Worm (Caenorhabditis elegans) whole organism, mixed stage, embryonic: ENCODE data around the gene ins-13.
A peak's percentile ranks its signal among the peaks of the same experiment; 100 is the strongest.

ENCODE experiments used
- M03D4.4 ChIP-seq: sonication (generic microtip); optimal IDR thresholded peaks from 2 replicates; lab custom pipeline; 2017; ENCODE audit warnings: mild to moderate bottlenecking, missing genetic modification characterization, missing compliant biosample characterization
- bed-3 ChIP-seq: fragments of 200-800 bp; sonication (Bioruptor generic); optimal IDR thresholded peaks from 3 replicates; lab custom pipeline; 2018; ENCODE audit warnings: mild to moderate bottlenecking, missing genetic modification characterization, moderate library complexity, missing compliant biosample characterization
- blmp-1 ChIP-seq: fragments of 150-350 bp; optimal IDR thresholded peaks from 2 replicates; lab custom pipeline; 2014; ENCODE audit warnings: missing biosample characterization, missing genetic modification characterization
- ceh-39 ChIP-seq: fragments of 150-350 bp; optimal IDR thresholded peaks from 2 replicates; lab custom pipeline; 2014; ENCODE audit warnings: missing biosample characterization, missing genetic modification characterization
- ceh-43 ChIP-seq: fragments of 200-800 bp; sonication (Bioruptor generic); optimal IDR thresholded peaks from 2 replicates; lab custom pipeline; 2018; ENCODE audit warnings: mild to moderate bottlenecking, missing genetic modification characterization, moderate library complexity, missing compliant biosample characterization
- ces-1 ChIP-seq: fragments of 150-350 bp; optimal IDR thresholded peaks from 2 replicates; lab custom pipeline; 2014; ENCODE audit warnings: missing biosample characterization, missing genetic modification reagents, missing genetic modification characterization
- cnd-1 ChIP-seq: fragments of 200-800 bp; sonication (Bioruptor generic); optimal IDR thresholded peaks from 2 replicates; lab custom pipeline; 2018; ENCODE audit warnings: mild to moderate bottlenecking, missing genetic modification characterization, missing compliant biosample characterization
- elt-3 ChIP-seq: fragments of 150-350 bp; optimal IDR thresholded peaks from 2 replicates; lab custom pipeline; 2014; ENCODE audit warnings: missing biosample characterization, missing genetic modification characterization
- flh-1 ChIP-seq: fragments of 200-800 bp; sonication (Bioruptor generic); optimal IDR thresholded peaks from 2 replicates; lab custom pipeline; 2018; ENCODE audit warnings: mild to moderate bottlenecking, missing genetic modification characterization, moderate library complexity, missing compliant biosample characterization
- ham-2 ChIP-seq: fragments of 200-800 bp; sonication (Bioruptor generic); optimal IDR thresholded peaks from 2 replicates; lab custom pipeline; 2018; ENCODE audit warnings: mild to moderate bottlenecking, missing genetic modification characterization, missing compliant biosample characterization
- hlh-1 ChIP-seq: fragments of 150-350 bp; optimal IDR thresholded peaks from 2 replicates; lab custom pipeline; 2014; ENCODE audit warnings: missing biosample characterization, missing genetic modification reagents, missing genetic modification characterization
- lin-13 ChIP-seq: fragments of 150-350 bp; optimal IDR thresholded peaks from 2 replicates; lab custom pipeline; 2014; ENCODE audit warnings: missing biosample characterization, missing genetic modification characterization
- lin-32 ChIP-seq: fragments of 200-800 bp; sonication (Bioruptor generic); optimal IDR thresholded peaks from 2 replicates; lab custom pipeline; 2018; ENCODE audit warnings: mild to moderate bottlenecking, missing genetic modification characterization, missing compliant biosample characterization
- lsy-2 ChIP-seq: fragments of 150-350 bp; optimal IDR thresholded peaks from 2 replicates; lab custom pipeline; 2014; ENCODE audit warnings: missing biosample characterization, missing genetic modification characterization
- mab-5 ChIP-seq: fragments of 150-350 bp; optimal IDR thresholded peaks from 2 replicates; lab custom pipeline; 2014; ENCODE audit warnings: missing biosample characterization, missing genetic modification characterization
- mep-1 ChIP-seq: fragments of 150-350 bp; optimal IDR thresholded peaks from 2 replicates; lab custom pipeline; 2017; ENCODE audit warnings: missing biosample characterization, missing genetic modification reagents, missing genetic modification characterization, inconsistent platforms
- mls-2 ChIP-seq: sonication (generic microtip); optimal IDR thresholded peaks from 2 replicates; lab custom pipeline; 2016; ENCODE audit warnings: mild to moderate bottlenecking, missing genetic modification characterization, moderate library complexity, missing compliant biosample characterization
- nhr-12 ChIP-seq: fragments of 150-350 bp; optimal IDR thresholded peaks from 2 replicates; lab custom pipeline; 2014; ENCODE audit warnings: missing biosample characterization, missing genetic modification characterization
- nhr-2 ChIP-seq: fragments of 150-350 bp; optimal IDR thresholded peaks from 2 replicates; lab custom pipeline; 2014; ENCODE audit warnings: missing biosample characterization, missing genetic modification characterization
- nhr-237 ChIP-seq: fragments of 150-350 bp; optimal IDR thresholded peaks from 2 replicates; lab custom pipeline; 2014; ENCODE audit warnings: missing biosample characterization, missing genetic modification characterization
- pha-4 ChIP-seq: fragments of 150-350 bp; optimal IDR thresholded peaks from 2 replicates; lab custom pipeline; 2018; ENCODE audit warnings: missing biosample characterization, missing genetic modification reagents, missing genetic modification characterization
- sem-2 ChIP-seq: fragments of 200-800 bp; sonication (Bioruptor generic); optimal IDR thresholded peaks from 2 replicates; lab custom pipeline; 2018; ENCODE audit warnings: mild to moderate bottlenecking, missing genetic modification characterization, missing compliant biosample characterization
- snpc-4 ChIP-seq: fragments of 150-350 bp; optimal IDR thresholded peaks from 2 replicates; lab custom pipeline; 2014; ENCODE audit warnings: missing biosample characterization, missing genetic modification characterization
- sptf-1 ChIP-seq: sonication (generic microtip); optimal IDR thresholded peaks from 2 replicates; lab custom pipeline; 2017; ENCODE audit warnings: mild to moderate bottlenecking, missing genetic modification characterization, moderate library complexity, missing compliant biosample characterization
- tbx-8 ChIP-seq: fragments of 200-800 bp; sonication (Bioruptor generic); optimal IDR thresholded peaks from 2 replicates; lab custom pipeline; 2018; ENCODE audit warnings: mild to moderate bottlenecking, missing genetic modification characterization, moderate library complexity, missing compliant biosample characterization
- unc-120 ChIP-seq: sonication (generic microtip); optimal IDR thresholded peaks from 2 replicates; lab custom pipeline; 2017; ENCODE audit warnings: missing genetic modification characterization, missing compliant biosample characterization; ENCODE audit not compliant: poor library complexity, severe bottlenecking
- unc-39 ChIP-seq: fragments of 150-350 bp; optimal IDR thresholded peaks from 2 replicates; lab custom pipeline; 2014; ENCODE audit warnings: missing biosample characterization, missing genetic modification characterization
- unc-62 ChIP-seq: fragments of 150-350 bp; optimal IDR thresholded peaks from 2 replicates; lab custom pipeline; 2014; ENCODE audit warnings: missing biosample characterization, missing genetic modification reagents, missing genetic modification characterization
- zip-8 ChIP-seq: fragments of 150-350 bp; optimal IDR thresholded peaks from 2 replicates; lab custom pipeline; 2014; ENCODE audit warnings: missing biosample characterization, missing genetic modification characterization

The ins-13 gene

DNA sequence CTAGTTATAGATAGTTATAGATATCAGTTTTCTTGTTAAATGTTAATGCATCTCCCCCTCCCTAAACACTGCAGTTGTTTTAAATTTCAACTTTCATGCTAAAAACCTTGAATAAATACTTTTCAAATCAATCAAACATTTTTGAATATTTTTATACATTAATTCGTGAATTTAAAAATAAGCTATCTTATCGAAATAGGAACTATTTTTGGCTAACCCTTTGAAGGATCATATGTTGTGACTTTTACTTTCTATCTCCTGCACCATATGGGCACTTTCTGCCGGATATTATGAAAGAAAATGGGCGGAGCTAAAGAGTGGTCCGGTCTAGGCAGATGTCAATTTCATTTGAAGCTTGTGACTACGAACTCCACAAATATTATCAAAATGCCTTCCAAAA is 22.0 kb downstream of the ins-13 start, which contains the start of gene ZK177.11:
Gene ZK177.11, plus strand, starts transcription at position 301 of the 400 bp plus-strand sequence.
- TF ChIP-seq bed-3 (GFP tag; lab: Kevin White, UChicago) (no peak), tbx-8 (no peak), snpc-4 (tag; lab: Kevin White, UChicago) (no peak), lsy-2 (tag; lab: Kevin White, UChicago) (no peak), M03D4.4 (tag; lab: Kevin White, UChicago) (no peak), ham-2 (GFP tag; lab: Kevin White, UChicago) (no peak), nhr-2 (no peak), unc-39 (tag; lab: Kevin White, UChicago) (no peak), pha-4 (tag; lab: Kevin White, UChicago) (no peak)

- TF ChIP-seq elt-3 (tag; lab: Kevin White, UChicago): no peak
- no peak for TF ChIP-seq nhr-12 (tag; lab: Kevin White, UChicago)
- no peak for TF ChIP-seq mls-2 (tag; lab: Kevin White, UChicago)
- TF ChIP-seq lsy-2 (tag; lab: Kevin White, UChicago): no peak
- TF ChIP-seq nhr-237: no peak
- TF ChIP-seq sptf-1 (tag; lab: Kevin White, UChicago): no peak
These were observed 23.3 kb downstream of the ins-13 start, which contains the start of gene ZK177.12 for ce11 chrII:5521411-5521810. ZK177.12 (plus strand) TSS chrII:5521711.

ce11 chrII:5518910-5519309 is 25.8 kb downstream of the ins-13 start, which contains the start of gene ZK177.2:
ZK177.2 (plus strand) TSS chrII:5519210.
- TF ChIP-seq mab-5 (tag; lab: Kevin White, UChicago): no peak
- TF ChIP-seq ceh-39 (tag; lab: Kevin White, UChicago): no peak
- no peak for TF ChIP-seq unc-62 (GFP tag; lab: Kevin White, UChicago)
- no peak for TF ChIP-seq lin-32 (GFP tag; lab: Kevin White, UChicago)
- no peak for TF ChIP-seq nhr-237
- TF ChIP-seq ham-2 (GFP tag; lab: Kevin White, UChicago): no peak
- no peak for TF ChIP-seq hlh-1
- TF ChIP-seq mep-1: no peak
- no peak for TF ChIP-seq tbx-8
- TF ChIP-seq lsy-2 (tag; lab: Kevin White, UChicago): no peak
- no peak for TF ChIP-seq M03D4.4 (tag; lab: Kevin White, UChicago)
- TF ChIP-seq unc-120 (tag; lab: Kevin White, UChicago): no peak
- no peak for TF ChIP-seq cnd-1 (tag; lab: Kevin White, UChicago)
- no peak for TF ChIP-seq lin-13 (tag; lab: Kevin White, UChicago)
- TF ChIP-seq bed-3 (GFP tag; lab: Kevin White, UChicago): no peak
- TF ChIP-seq sptf-1 (tag; lab: Kevin White, UChicago): no peak

DNA sequence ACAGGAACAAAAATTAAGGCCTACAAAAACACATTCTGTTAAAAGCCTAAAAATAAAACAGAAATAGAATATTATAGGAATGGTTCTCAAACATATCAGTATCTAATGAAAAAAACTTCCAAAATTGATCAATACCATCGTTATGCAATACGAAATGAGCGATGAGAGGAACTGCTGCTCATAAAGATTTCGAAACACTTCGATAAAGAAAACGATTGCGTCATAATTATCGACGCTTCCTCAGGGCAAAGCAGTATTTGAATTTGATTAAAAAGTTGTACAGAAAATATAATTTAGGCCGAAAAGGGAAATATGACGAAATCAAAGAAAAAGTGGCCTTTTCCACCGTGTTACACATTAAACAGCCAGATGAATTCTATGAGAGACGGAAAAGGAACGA is 26.6 kb downstream of the ins-13 start:
- TF ChIP-seq zip-8 (tag; lab: Kevin White, UChicago): peak; percentile 96
- no peak for TF ChIP-seq cnd-1 (tag; lab: Kevin White, UChicago)

DNA sequence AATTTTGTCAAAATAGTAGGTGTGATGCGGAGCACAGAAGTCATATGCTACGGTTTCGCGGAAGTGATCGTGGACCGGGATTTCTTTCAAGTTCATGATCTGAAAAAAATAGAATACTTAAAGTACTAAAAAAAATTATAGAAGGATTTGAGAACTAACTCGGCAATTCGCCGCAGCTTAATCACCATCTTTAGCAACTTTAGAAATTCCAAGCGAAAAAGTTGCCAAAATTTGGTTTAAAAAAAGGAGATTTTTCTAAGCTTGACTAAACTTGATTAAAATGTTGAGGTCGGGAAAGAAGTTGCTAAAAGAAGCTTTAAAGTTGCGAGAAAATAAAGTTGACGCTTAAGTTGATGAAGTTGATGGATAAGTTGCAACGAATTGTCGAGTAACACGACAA is 27.0 kb downstream of the ins-13 start, which contains the start of gene ZK177.9:
Gene ZK177.9, minus strand, starts transcription at position 101 of the 400 bp plus-strand sequence.
- no peak for TF ChIP-seq sem-2
- no peak for TF ChIP-seq hlh-1
- no peak for TF ChIP-seq lin-32 (GFP tag; lab: Kevin White, UChicago)
- no peak for TF ChIP-seq zip-8 (tag; lab: Kevin White, UChicago)
- TF ChIP-seq M03D4.4 (tag; lab: Kevin White, UChicago): no peak

ce11 chrII:5515542-5515941 is 29.1 kb downstream of the ins-13 start, which contains the start of gene ZK177.3:
ZK177.3 (plus strand) TSS chrII:5515842.
- TF ChIP-seq ceh-43 (GFP tag; lab: Kevin White, UChicago) (no peak), ces-1 (GFP tag; lab: Kevin White, UChicago) (no peak), blmp-1 (tag; lab: Kevin White, UChicago) (no peak), flh-1 (GFP tag; lab: Kevin White, UChicago) (no peak)
